Fruit fly (Drosophila melanogaster): ENCODE data around the gene Acsf3.

The Acsf3 gene

dm6 chrX:7305753-7306338, 23.0 kb upstream of the Acsf3 start (continued):
- peak; percentile 20 for TF ChIP-seq D19A (tag; optimal IDR thresholded peaks at IDR 0.05)
- peak; percentile 29 for TF ChIP-seq CG1233 (GFP tag; optimal IDR thresholded peaks at IDR 0.05)
- TF ChIP-seq cg (GFP tag; optimal IDR thresholded peaks at IDR 0.05) = peak; percentile 50
- peak; percentile 73 for TF ChIP-seq row (GFP tag; IDR thresholded peaks at IDR 0.05)
- no peak for TF ChIP-seq Dek (tag; optimal IDR thresholded peaks at IDR 0.05)
- TF ChIP-seq Eip74EF (GFP tag; optimal IDR thresholded peaks at IDR 0.05) = peak in 1 of 2 experiments; percentile 20
- peak; percentile 98 for TF ChIP-seq sqz (GFP tag; optimal IDR thresholded peaks at IDR 0.05)
- peak; percentile 62 for TF ChIP-seq CG31441 (GFP tag; IDR thresholded peaks at IDR 0.05)
- TF ChIP-seq btn (GFP tag; optimal IDR thresholded peaks at IDR 0.05) = no peak
- TF ChIP-seq pb (GFP tag; optimal IDR thresholded peaks at IDR 0.05) = no peak
- TF ChIP-seq wdn (GFP tag; IDR thresholded peaks at IDR 0.05) = no peak
- peak; percentile 63 for TF ChIP-seq unpg (GFP tag; optimal IDR thresholded peaks at IDR 0.05)
- 0 out of 2 replicates have a peak, but pooled peaks have one; percentile 12 for TF ChIP-seq CG7372 (GFP tag; IDR thresholded peaks at IDR 0.05)
- no peak for TF ChIP-seq trh (GFP tag; optimal IDR thresholded peaks at IDR 0.05)
- 0 out of 3 replicates have a peak, but pooled peaks have one; percentile 44 for TF ChIP-seq CG34422 (GFP tag; IDR thresholded peaks at IDR 0.05)
- peak; percentile 35 for TF ChIP-seq CG12155 (GFP tag; optimal IDR thresholded peaks at IDR 0.05)
- TF ChIP-seq sisA (GFP tag; IDR thresholded peaks at IDR 0.05) = peak; percentile 40
- no peak for TF ChIP-seq dan (GFP tag; IDR thresholded peaks at IDR 0.05)
- TF ChIP-seq PHDP (tag; optimal IDR thresholded peaks at IDR 0.05) = peak; percentile 43
- peak; percentile 25; the same call in 1 of the 2 replicates for TF ChIP-seq CG32772 (GFP tag; IDR thresholded peaks at IDR 0.05)
- no peak for TF ChIP-seq CG31365 (tag; optimal IDR thresholded peaks at IDR 0.05)
- peak; percentile 48 for TF ChIP-seq CG6813 (GFP tag; optimal IDR thresholded peaks at IDR 0.05)
- TF ChIP-seq CG32767 (GFP tag; IDR thresholded peaks at IDR 0.05) = peak; percentile 65; the same call in 1 of the 2 replicates
- TF ChIP-seq CG10209 (GFP tag; optimal IDR thresholded peaks at IDR 0.05) = peak; percentile 69
- TF ChIP-seq CG10147 (GFP tag; optimal IDR thresholded peaks at IDR 0.05) = peak; percentile 12
- TF ChIP-seq Atf-2 (GFP tag; optimal IDR thresholded peaks at IDR 0.05) = peak; percentile 35
- TF ChIP-seq prd (optimal IDR thresholded peaks at IDR 0.05) = no peak
- peak; percentile 69 for TF ChIP-seq prd (GFP tag; IDR thresholded peaks at IDR 0.05)
- peak; percentile 40; the same call in 1 of the 2 replicates for TF ChIP-seq CG4404 (GFP tag; IDR thresholded peaks at IDR 0.05)
- TF ChIP-seq CG13424 (tag; optimal IDR thresholded peaks at IDR 0.05) = peak; percentile 55
- TF ChIP-seq CG1647 (GFP tag; optimal IDR thresholded peaks at IDR 0.05) = peak; percentile 16
- TF ChIP-seq CG18619 (GFP tag; optimal IDR thresholded peaks at IDR 0.05) = peak; percentile 58
- TF ChIP-seq Atf6 (GFP tag; IDR thresholded peaks at IDR 0.05) = no peak
- TF ChIP-seq bcd (GFP tag; optimal IDR thresholded peaks at IDR 0.05) = peak; percentile 54
- peak; percentile 35 for TF ChIP-seq fd96Cb (tag; optimal IDR thresholded peaks at IDR 0.05)
- TF ChIP-seq CG4282 (GFP tag; optimal IDR thresholded peaks at IDR 0.05) = peak; percentile 18
- peak; percentile 4 for TF ChIP-seq Vsx1 (GFP tag; optimal IDR thresholded peaks at IDR 0.05)
- no peak for TF ChIP-seq scrt (GFP tag; optimal IDR thresholded peaks at IDR 0.05)
- TF ChIP-seq Jarid2 (GFP tag; optimal IDR thresholded peaks at IDR 0.05) = peak; percentile 11
- no peak for TF ChIP-seq disco-r (GFP tag; optimal IDR thresholded peaks at IDR 0.05)
- TF ChIP-seq bab2 (GFP tag; optimal IDR thresholded peaks at IDR 0.05) = peak; percentile 20
- peak; percentile 39 for TF ChIP-seq Fer3 (tag; optimal IDR thresholded peaks at IDR 0.05)
- TF ChIP-seq CG16815 (GFP tag; optimal IDR thresholded peaks at IDR 0.05) = peak; percentile 72
- peak; percentile 12 for TF ChIP-seq fd3F (GFP tag; optimal IDR thresholded peaks at IDR 0.05)
- peak; percentile 18 for TF ChIP-seq CG6254 (GFP tag; optimal IDR thresholded peaks at IDR 0.05)
- TF ChIP-seq seq (GFP tag; IDR thresholded peaks at IDR 0.05) = peak; percentile 58; the same call in 1 of the 2 replicates
- peak; percentile 45 for TF ChIP-seq CG6654 (GFP tag; optimal IDR thresholded peaks at IDR 0.05)
- no peak for TF ChIP-seq Elba2 (GFP tag; optimal IDR thresholded peaks at IDR 0.05)
- TF ChIP-seq CG2120 (GFP tag; optimal IDR thresholded peaks at IDR 0.05) = peak; percentile 37
- no peak for TF ChIP-seq CG11696 (GFP tag; IDR thresholded peaks at IDR 0.05)
